Worm (Caenorhabditis elegans) whole organism, L2 larva: ENCODE measurements around the gene R74.2.
A peak's percentile ranks its signal among the peaks of the same experiment; 100 is the strongest.

Experiments
- C34F6.9 ChIP-seq: fragments of 150-350 bp; optimal IDR thresholded peaks from 2 replicates; lab custom pipeline; 2014; ENCODE audit warnings: missing biosample characterization, missing genetic modification characterization
- F13H6.1 ChIP-seq: sonication (generic microtip); optimal IDR thresholded peaks from 2 replicates; lab custom pipeline; 2016; ENCODE audit warnings: missing genetic modification characterization, missing compliant biosample characterization
- R02D3.7 ChIP-seq: fragments of 150-350 bp; optimal IDR thresholded peaks from 2 replicates; lab custom pipeline; 2014; ENCODE audit warnings: missing biosample characterization, missing genetic modification characterization
- Y55F3AM.14 ChIP-seq: fragments of 200-800 bp; sonication (Bioruptor generic); optimal IDR thresholded peaks from 2 replicates; lab custom pipeline; 2018; ENCODE audit warnings: mild to moderate bottlenecking, missing genetic modification characterization, missing compliant biosample characterization
- ZK546.5 ChIP-seq: sonication (generic microtip); optimal IDR thresholded peaks from 2 replicates; lab custom pipeline; 2017; ENCODE audit warnings: missing biosample characterization, missing genetic modification characterization
- alr-1 ChIP-seq: fragments of 150-350 bp; optimal IDR thresholded peaks from 2 replicates; lab custom pipeline; 2014; ENCODE audit warnings: missing biosample characterization, missing genetic modification characterization
- aly-2 ChIP-seq: fragments of 150-350 bp; optimal IDR thresholded peaks from 2 replicates; lab custom pipeline; 2014; ENCODE audit warnings: missing biosample characterization, missing genetic modification characterization
- ama-1 ChIP-seq: fragments of 150-350 bp; optimal IDR thresholded peaks from 2 replicates; lab custom pipeline; 2018; ENCODE audit warnings: inconsistent platforms
- blmp-1 ChIP-seq: sonication (generic microtip); optimal IDR thresholded peaks from 2 replicates; lab custom pipeline; 2017; ENCODE audit warnings: missing genetic modification characterization, mild to moderate bottlenecking, missing compliant biosample characterization, antibody characterized with exemption, moderate library complexity; ENCODE audit not compliant: insufficient read depth
- ceh-16 ChIP-seq: fragments of 150-350 bp; optimal IDR thresholded peaks from 2 replicates; lab custom pipeline; 2014; ENCODE audit warnings: missing biosample characterization, missing genetic modification characterization
- ceh-82 ChIP-seq: fragments of 150-350 bp; optimal IDR thresholded peaks from 2 replicates; lab custom pipeline; 2014; ENCODE audit warnings: missing biosample characterization, missing genetic modification characterization
- crh-2 ChIP-seq: sonication (generic microtip); optimal IDR thresholded peaks from 2 replicates; lab custom pipeline; 2017; ENCODE audit warnings: missing biosample characterization, missing genetic modification characterization
- dmd-4 ChIP-seq: sonication (generic microtip); optimal IDR thresholded peaks from 2 replicates; lab custom pipeline; 2017; ENCODE audit warnings: missing biosample characterization, missing genetic modification characterization
- egl-27 ChIP-seq: sonication (generic microtip); optimal IDR thresholded peaks from 3 replicates; lab custom pipeline; 2017; ENCODE audit warnings: missing biosample characterization, missing genetic modification reagents, missing genetic modification characterization
- elt-1 ChIP-seq: fragments of 150-350 bp; optimal IDR thresholded peaks from 2 replicates; lab custom pipeline; 2014; ENCODE audit warnings: missing biosample characterization, missing genetic modification characterization
- elt-3 ChIP-seq: sonication (generic microtip); optimal IDR thresholded peaks from 2 replicates; lab custom pipeline; 2017; ENCODE audit warnings: missing biosample characterization, missing genetic modification characterization
- fos-1 ChIP-seq: fragments of 150-350 bp; optimal IDR thresholded peaks from 2 replicates; lab custom pipeline; 2014; ENCODE audit warnings: missing biosample characterization, missing genetic modification characterization
- gmeb-1 ChIP-seq: fragments of 150-350 bp; optimal IDR thresholded peaks from 2 replicates; lab custom pipeline; 2014; ENCODE audit warnings: missing biosample characterization, missing genetic modification characterization
- lin-11 ChIP-seq: fragments of 150-350 bp; sonication (generic microtip); optimal IDR thresholded peaks from 2 replicates; lab custom pipeline; 2014; ENCODE audit warnings: missing biosample characterization, missing genetic modification characterization, inconsistent platforms, mixed read lengths
- lin-13 ChIP-seq: fragments of 150-350 bp; optimal IDR thresholded peaks from 2 replicates; lab custom pipeline; 2014; ENCODE audit warnings: missing biosample characterization, missing genetic modification reagents, missing genetic modification characterization
- lin-39 ChIP-seq: fragments of 150-350 bp; optimal IDR thresholded peaks from 2 replicates; lab custom pipeline; 2014; ENCODE audit warnings: missing biosample characterization, missing genetic modification reagents, missing genetic modification characterization
- lsy-2 ChIP-seq, 2 experiments: fragments of 150-350 bp in 1 of 2; sonication (generic microtip) in 1 of 2; optimal IDR thresholded peaks; 2 replicates each; lab custom pipeline; 2014 to 2017; ENCODE audit warnings: missing biosample characterization in 2 of 2, missing genetic modification characterization in 2 of 2
- mab-5 ChIP-seq: fragments of 150-350 bp; optimal IDR thresholded peaks from 2 replicates; lab custom pipeline; 2014; ENCODE audit warnings: missing biosample characterization, missing genetic modification characterization
- mbf-1 ChIP-seq: sonication (generic microtip); optimal IDR thresholded peaks from 2 replicates; lab custom pipeline; 2017; ENCODE audit warnings: missing biosample characterization, missing genetic modification characterization
- mdl-1 ChIP-seq, 2 experiments: fragments of 150-350 bp in 1 of 2; sonication (generic microtip) in 1 of 2; optimal IDR thresholded peaks; 2 replicates each; lab custom pipeline; 2017; ENCODE audit warnings: missing biosample characterization in 2 of 2, missing genetic modification characterization in 2 of 2
- nhr-10 ChIP-seq: sonication (generic microtip); optimal IDR thresholded peaks from 2 replicates; lab custom pipeline; 2017; ENCODE audit warnings: missing biosample characterization, missing genetic modification characterization
- nhr-11 ChIP-seq: fragments of 150-350 bp; optimal IDR thresholded peaks from 2 replicates; lab custom pipeline; 2014; ENCODE audit warnings: missing biosample characterization, missing genetic modification characterization
- nhr-12 ChIP-seq: fragments of 150-350 bp; optimal IDR thresholded peaks from 2 replicates; lab custom pipeline; 2014; ENCODE audit warnings: missing biosample characterization, missing genetic modification characterization
- nhr-129 ChIP-seq: fragments of 150-350 bp; optimal IDR thresholded peaks from 2 replicates; lab custom pipeline; 2014; ENCODE audit warnings: missing biosample characterization, missing genetic modification characterization
- nhr-21 ChIP-seq: fragments of 150-350 bp; optimal IDR thresholded peaks from 2 replicates; lab custom pipeline; 2014; ENCODE audit warnings: missing biosample characterization, missing genetic modification characterization
- nhr-23 ChIP-seq: fragments of 150-350 bp; optimal IDR thresholded peaks from 2 replicates; lab custom pipeline; 2014; ENCODE audit warnings: missing biosample characterization, missing genetic modification reagents, missing genetic modification characterization
- nhr-237 ChIP-seq: fragments of 150-350 bp; optimal IDR thresholded peaks from 2 replicates; lab custom pipeline; 2014; ENCODE audit warnings: missing biosample characterization, missing genetic modification characterization
- nhr-25 ChIP-seq: fragments of 150-350 bp; sonication (generic microtip); optimal IDR thresholded peaks from 3 replicates; lab custom pipeline; 2014; ENCODE audit warnings: missing biosample characterization, missing genetic modification characterization
- nhr-6 ChIP-seq: fragments of 150-350 bp; optimal IDR thresholded peaks from 2 replicates; lab custom pipeline; 2014; ENCODE audit warnings: missing biosample characterization, missing genetic modification characterization
- nhr-77 ChIP-seq: fragments of 150-350 bp; optimal IDR thresholded peaks from 2 replicates; lab custom pipeline; 2014; ENCODE audit warnings: missing biosample characterization, missing genetic modification characterization
- peb-1 ChIP-seq: fragments of 150-350 bp; optimal IDR thresholded peaks from 2 replicates; lab custom pipeline; 2014; ENCODE audit warnings: missing biosample characterization, missing genetic modification characterization
- sem-4 ChIP-seq: fragments of 150-350 bp; optimal IDR thresholded peaks from 2 replicates; lab custom pipeline; 2014; ENCODE audit warnings: missing biosample characterization, missing genetic modification reagents, missing genetic modification characterization
- skn-1 ChIP-seq: sonication (generic microtip); optimal IDR thresholded peaks from 2 replicates; lab custom pipeline; 2017; ENCODE audit warnings: missing biosample characterization, missing genetic modification characterization
- sma-3 ChIP-seq: sonication (generic microtip); optimal IDR thresholded peaks from 2 replicates; lab custom pipeline; 2016; ENCODE audit warnings: missing genetic modification reagents, missing genetic modification characterization, missing compliant biosample characterization
- sma-9 ChIP-seq, 2 experiments: fragments of 150-350 bp in 1 of 2; sonication (generic microtip) in 1 of 2; optimal IDR thresholded peaks; 2 replicates each; lab custom pipeline; 2014 to 2016; ENCODE audit warnings: missing genetic modification characterization in 2 of 2, mild to moderate bottlenecking in 1 of 2, missing biosample characterization in 1 of 2, missing compliant biosample characterization in 1 of 2, missing genetic modification reagents in 1 of 2, moderate library complexity in 1 of 2
- snpc-4 ChIP-seq: fragments of 150-350 bp; optimal IDR thresholded peaks from 2 replicates; lab custom pipeline; 2014; ENCODE audit warnings: missing biosample characterization, missing genetic modification characterization
- unc-39 ChIP-seq: fragments of 150-350 bp; optimal IDR thresholded peaks from 2 replicates; lab custom pipeline; 2014; ENCODE audit warnings: missing biosample characterization, missing genetic modification characterization
- unc-55 ChIP-seq: fragments of 150-350 bp; sonication (generic microtip); optimal IDR thresholded peaks from 3 replicates; lab custom pipeline; 2014; ENCODE audit warnings: missing biosample characterization, missing genetic modification reagents, missing genetic modification characterization
- unc-62 ChIP-seq: fragments of 150-350 bp; optimal IDR thresholded peaks from 2 replicates; lab custom pipeline; 2014; ENCODE audit warnings: missing biosample characterization, missing genetic modification reagents, missing genetic modification characterization
- zag-1 ChIP-seq: fragments of 150-350 bp; optimal IDR thresholded peaks from 2 replicates; lab custom pipeline; 2014; ENCODE audit warnings: missing biosample characterization, missing genetic modification characterization
- ztf-1 ChIP-seq: fragments of 200-800 bp; sonication (Bioruptor generic); conservative IDR thresholded peaks from 2 replicates; pipeline ENCODE4 v1.3.6; 2022; ENCODE audit warnings: missing genetic modification characterization, missing compliant biosample characterization
- ztf-11 ChIP-seq: sonication (generic microtip); optimal IDR thresholded peaks from 2 replicates; lab custom pipeline; 2017; ENCODE audit warnings: missing biosample characterization, missing genetic modification characterization
- ztf-4 ChIP-seq: fragments of 150-350 bp; optimal IDR thresholded peaks from 2 replicates; lab custom pipeline; 2014; ENCODE audit warnings: missing biosample characterization, missing genetic modification characterization

Gene R74.2

ce11 chrIII:4187845-4188244 is at the start of gene R74.2:
R74.2 (plus strand) TSS chrIII:4188160.
- TF ChIP-seq Y55F3AM.14 (GFP tag; lab: Kevin White, UChicago) (no peak), nhr-25 (peak; percentile 41), blmp-1 (tag; lab: Kevin White, UChicago) (peak; percentile 75)

- no peak for TF ChIP-seq ama-1 (lab: Kevin White, UChicago)
- TF ChIP-seq peb-1 (tag; lab: Kevin White, UChicago), result no peak
- TF ChIP-seq zag-1 (tag; lab: Kevin White, UChicago), result no peak
- no peak for TF ChIP-seq nhr-12 (tag; lab: Kevin White, UChicago)
- TF ChIP-seq ceh-82 (tag; lab: Kevin White, UChicago), result no peak
Measured at ce11 chrIII:4143170-4143569, 44.8 kb upstream of the R74.2 start.

ce11 chrIII:4150919-4151318 is 37.0 kb upstream of the R74.2 start:
- peak; percentile 68 for TF ChIP-seq fos-1 (tag; lab: Kevin White, UChicago)
- TF ChIP-seq mbf-1 (tag; lab: Kevin White, UChicago), result no peak
- TF ChIP-seq nhr-25, result no peak
- TF ChIP-seq ztf-1 (GFP tag; lab: Robert Waterston, UW), result no peak
- peak; percentile 1 for TF ChIP-seq mab-5 (tag; lab: Kevin White, UChicago)
- no peak for TF ChIP-seq sem-4 (tag; lab: Kevin White, UChicago)
- TF ChIP-seq ztf-4 (tag; lab: Kevin White, UChicago), result peak; percentile 3
- no peak for TF ChIP-seq nhr-6 (tag; lab: Kevin White, UChicago)
- TF ChIP-seq ztf-11 (tag; lab: Kevin White, UChicago), result no peak
- no peak for TF ChIP-seq ceh-16 (tag; lab: Kevin White, UChicago)
- no peak for TF ChIP-seq dmd-4
- no peak for TF ChIP-seq ceh-82 (tag; lab: Kevin White, UChicago)
- TF ChIP-seq lin-11 (tag; lab: Kevin White, UChicago), result peak; percentile 54
- no peak for TF ChIP-seq unc-62 (GFP tag; lab: Kevin White, UChicago)
- no peak for TF ChIP-seq nhr-237 (tag; lab: Kevin White, UChicago)
- peak; percentile 40 for TF ChIP-seq F13H6.1 (tag; lab: Kevin White, UChicago)
- no peak for TF ChIP-seq Y55F3AM.14 (GFP tag; lab: Kevin White, UChicago)
- TF ChIP-seq elt-1 (tag; lab: Kevin White, UChicago), result no peak
- TF ChIP-seq ama-1 (lab: Kevin White, UChicago), result peak; percentile 56
- peak; percentile 77 for TF ChIP-seq sma-3 (GFP tag; lab: Kevin White, UChicago)
- no peak for TF ChIP-seq lin-39 (tag; lab: Kevin White, UChicago)
- TF ChIP-seq nhr-129 (tag; lab: Kevin White, UChicago), result peak; percentile 72
- no peak for TF ChIP-seq nhr-10 (tag; lab: Kevin White, UChicago)
- peak; percentile 52 for TF ChIP-seq nhr-21 (tag; lab: Kevin White, UChicago)
- peak; percentile 32 for TF ChIP-seq blmp-1 (tag; lab: Kevin White, UChicago)
- TF ChIP-seq peb-1 (tag; lab: Kevin White, UChicago), result no peak
- TF ChIP-seq R02D3.7, result no peak
- peak; percentile 83 for TF ChIP-seq C34F6.9 (tag; lab: Kevin White, UChicago)
- no peak for TF ChIP-seq skn-1 (tag; lab: Kevin White, UChicago)
- no peak for TF ChIP-seq elt-3
- no peak for TF ChIP-seq snpc-4 (tag; lab: Kevin White, UChicago)
- no peak for TF ChIP-seq aly-2 (tag; lab: Kevin White, UChicago)
- TF ChIP-seq nhr-12 (tag; lab: Kevin White, UChicago), result no peak
- no peak for TF ChIP-seq ZK546.5 (tag; lab: Kevin White, UChicago)
- no peak for TF ChIP-seq zag-1 (tag; lab: Kevin White, UChicago)
- TF ChIP-seq egl-27 (tag; lab: Kevin White, UChicago), result no peak
- peak; percentile 96 for TF ChIP-seq gmeb-1 (tag; lab: Kevin White, UChicago)
- TF ChIP-seq nhr-11 (tag; lab: Kevin White, UChicago), result no peak
- TF ChIP-seq nhr-77 (tag; lab: Kevin White, UChicago), result no peak
- TF ChIP-seq nhr-23, result no peak
- TF ChIP-seq alr-1 (tag; lab: Kevin White, UChicago), result no peak
- peak; percentile 61 for TF ChIP-seq lin-13 (GFP tag; lab: Kevin White, UChicago)
- TF ChIP-seq lsy-2 (tag; optimal IDR thresholded peaks at IDR 0.05; lab: Kevin White, UChicago), result peak; percentile 93 to 99
- TF ChIP-seq crh-2 (tag; lab: Kevin White, UChicago), result peak; percentile 74
- peak; percentile 73 for TF ChIP-seq sma-9 (GFP tag; optimal IDR thresholded peaks at IDR 0.05; lab: Kevin White, UChicago)
- TF ChIP-seq sma-9 (tag; optimal IDR thresholded peaks at IDR 0.05; lab: Kevin White, UChicago), result no peak
- peak in 1 of 2 experiments; percentile 4 for TF ChIP-seq mdl-1 (tag; optimal IDR thresholded peaks at IDR 0.05; lab: Kevin White, UChicago)
- TF ChIP-seq unc-39 (tag; lab: Kevin White, UChicago), result no peak
- TF ChIP-seq unc-55, result peak; percentile 88
- TF ChIP-seq, all 48 proteins: peak for 18
